Worm (Caenorhabditis elegans): ENCODE data around the gene utx-1.
"Not testable (repeated sequence)": the region's sequence is repeated elsewhere in the genome, so short reads cannot be mapped to it uniquely, and the experiment has no call there.

DNA sequence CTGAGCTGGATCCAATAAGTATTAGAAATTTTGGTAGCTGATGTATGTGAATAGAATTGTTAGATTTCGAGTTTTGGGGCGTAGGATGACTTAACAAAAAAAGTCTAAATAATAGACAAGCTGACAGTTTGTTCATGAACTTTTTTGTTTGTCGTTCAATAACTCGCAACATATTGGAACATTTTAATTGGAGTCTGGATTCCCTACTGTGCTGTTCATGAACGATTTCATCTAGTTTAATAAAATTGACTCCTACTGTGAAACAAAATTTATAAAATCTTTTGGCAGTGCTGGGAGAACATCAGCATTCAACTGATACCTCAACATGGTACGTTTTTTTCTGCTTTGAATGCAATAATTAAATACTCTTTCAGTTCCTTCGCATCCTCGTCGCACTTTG is 15.4 kb upstream of the utx-1 start, which contains the start of gene nspc-7:
- not testable (repeated sequence) for TF ChIP-seq ceh-13 (GFP tag; optimal IDR thresholded peaks at IDR 0.05); flt-1 (GFP tag; IDR thresholded peaks at IDR 0.05); ama-1 (optimal IDR thresholded peaks at IDR 0.05); ceh-36 (tag; optimal IDR thresholded peaks at IDR 0.05)
